Worm (Caenorhabditis elegans) whole organism, midembryonic: ENCODE data around the gene F49E10.2.

Experiments used
- T22C8.4 ChIP-seq: fragments of 200-800 bp; sonication (Bioruptor generic); IDR thresholded peaks from 2 replicates; pipeline ENCODE4 v1.3.6; 2022; ENCODE audit warnings: missing genetic modification characterization, missing compliant biosample characterization
- cog-1 ChIP-seq: sonication (generic microtip); optimal IDR thresholded peaks from 2 replicates; lab custom pipeline; 2016; ENCODE audit warnings: missing genetic modification characterization, missing compliant biosample characterization
- flt-1 ChIP-seq: fragments of 200-800 bp; sonication (Bioruptor generic); IDR thresholded peaks from 2 replicates; pipeline ENCODE4 v1.3.6; 2022; ENCODE audit warnings: missing genetic modification characterization, missing compliant biosample characterization
- klf-2 ChIP-seq: fragments of 200-800 bp; sonication (Bioruptor generic); conservative IDR thresholded peaks from 2 replicates; pipeline ENCODE4 v1.3.6; 2022; ENCODE audit warnings: missing genetic modification reagents, missing genetic modification characterization, missing compliant biosample characterization
- med-1 ChIP-seq: sonication (generic microtip); optimal IDR thresholded peaks from 2 replicates; lab custom pipeline; 2017; ENCODE audit warnings: missing genetic modification characterization, mild to moderate bottlenecking, missing compliant biosample characterization, antibody characterized with exemption, missing genetic modification reagents; ENCODE audit not compliant: insufficient read depth
- ref-1 ChIP-seq: fragments of 200-800 bp; sonication (Bioruptor generic); conservative IDR thresholded peaks from 2 replicates; pipeline ENCODE4 v1.3.6; 2022; ENCODE audit warnings: missing genetic modification reagents, missing genetic modification characterization, missing compliant biosample characterization
- tab-1 ChIP-seq: fragments of 200-800 bp; sonication (Bioruptor generic); IDR thresholded peaks from 2 replicates; pipeline ENCODE4 v1.3.6; 2022; ENCODE audit warnings: missing genetic modification characterization, missing compliant biosample characterization
- ztf-23 ChIP-seq: fragments of 200-800 bp; sonication (Bioruptor generic); IDR thresholded peaks from 2 replicates; pipeline ENCODE4 v1.3.6; 2022; ENCODE audit warnings: missing genetic modification reagents, missing genetic modification characterization, missing compliant biosample characterization
- ztf-29 ChIP-seq: fragments of 200-800 bp; sonication (Bioruptor generic); IDR thresholded peaks from 2 replicates; pipeline ENCODE4 v1.3.6; 2022; ENCODE audit warnings: missing genetic modification reagents, missing genetic modification characterization, missing compliant biosample characterization

F49E10.2 gene

ce11 chrX:5890080-5890479, at the start of gene F49E10.2:
F49E10.2 (plus strand) TSS chrX:5890380.
- TF ChIP-seq T22C8.4 (GFP tag; lab: Robert Waterston, UW) (no peak), ztf-29 (no peak), ref-1 (no peak), klf-2 (no peak), tab-1 (GFP tag; lab: Robert Waterston, UW) (no peak), flt-1 (GFP tag; lab: Robert Waterston, UW) (no peak), med-1 (GFP tag; lab: Kevin White, UChicago) (no peak), cog-1 (no peak), ztf-23 (GFP tag; lab: Robert Waterston, UW) (no peak)

- peak; percentile 86 for TF ChIP-seq ztf-23 (GFP tag; lab: Robert Waterston, UW)
- TF ChIP-seq ztf-29, result no peak
- TF ChIP-seq ref-1, result no peak
- TF ChIP-seq klf-2, result no peak
- TF ChIP-seq tab-1 (GFP tag; lab: Robert Waterston, UW), result no peak
- TF ChIP-seq cog-1, result peak; percentile 95
- 0 out of 2 replicates have a peak, but pooled peaks have one; percentile 30 for TF ChIP-seq T22C8.4 (GFP tag; lab: Robert Waterston, UW)
- TF ChIP-seq flt-1 (GFP tag; lab: Robert Waterston, UW), result peak; percentile 78
- no peak for TF ChIP-seq med-1 (GFP tag; lab: Kevin White, UChicago)
Observed at ce11 chrX:5841060-5841642, 49.0 kb upstream of the F49E10.2 start, which contains the start of gene puf-9. puf-9 (plus strand) TSS chrX:5841592.

ce11 chrX:5847268-5847667, 42.9 kb upstream of the F49E10.2 start:
- TF ChIP-seq klf-2, result no peak
- no peak for TF ChIP-seq T22C8.4 (GFP tag; lab: Robert Waterston, UW)
- no peak for TF ChIP-seq ref-1
- no peak for TF ChIP-seq flt-1 (GFP tag; lab: Robert Waterston, UW)
- no peak for TF ChIP-seq med-1 (GFP tag; lab: Kevin White, UChicago)
- TF ChIP-seq tab-1 (GFP tag; lab: Robert Waterston, UW), result peak; percentile 57; the same call in 1 of the 2 replicates

DNA sequence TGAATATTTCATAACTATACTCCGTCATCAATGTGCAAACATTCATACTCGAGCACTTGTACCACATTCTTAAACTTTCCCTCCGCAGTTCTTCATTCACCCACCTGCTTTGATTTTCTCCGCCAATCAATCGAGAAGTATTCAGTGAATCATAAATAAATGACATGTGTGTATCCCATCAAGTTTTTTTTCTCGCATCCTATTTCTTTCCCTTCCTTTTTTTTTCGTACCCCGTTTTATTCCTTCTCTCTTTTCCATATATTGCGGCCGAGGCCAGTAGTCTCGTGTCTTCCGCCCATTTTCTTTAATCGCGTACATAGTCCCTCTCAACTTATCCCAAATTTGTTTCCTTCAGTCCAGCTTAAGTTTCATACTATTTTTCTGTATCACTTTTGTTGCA, 41.5 kb upstream of the F49E10.2 start, which contains the start of gene atat-2:
Gene atat-2, plus strand, starts transcription at position 398 of the 400 bp plus-strand sequence.
- TF ChIP-seq klf-2, result no peak
- TF ChIP-seq ref-1, result no peak

- TF ChIP-seq klf-2 (no peak), ref-1 (no peak), ztf-23 (GFP tag; lab: Robert Waterston, UW) (no peak), flt-1 (GFP tag; lab: Robert Waterston, UW) (no peak), ztf-29 (no peak), cog-1 (no peak), med-1 (GFP tag; lab: Kevin White, UChicago) (no peak), T22C8.4 (GFP tag; lab: Robert Waterston, UW) (no peak), tab-1 (GFP tag; lab: Robert Waterston, UW) (no peak)
Observed at ce11 chrX:5850472-5850871, 39.7 kb upstream of the F49E10.2 start.

DNA sequence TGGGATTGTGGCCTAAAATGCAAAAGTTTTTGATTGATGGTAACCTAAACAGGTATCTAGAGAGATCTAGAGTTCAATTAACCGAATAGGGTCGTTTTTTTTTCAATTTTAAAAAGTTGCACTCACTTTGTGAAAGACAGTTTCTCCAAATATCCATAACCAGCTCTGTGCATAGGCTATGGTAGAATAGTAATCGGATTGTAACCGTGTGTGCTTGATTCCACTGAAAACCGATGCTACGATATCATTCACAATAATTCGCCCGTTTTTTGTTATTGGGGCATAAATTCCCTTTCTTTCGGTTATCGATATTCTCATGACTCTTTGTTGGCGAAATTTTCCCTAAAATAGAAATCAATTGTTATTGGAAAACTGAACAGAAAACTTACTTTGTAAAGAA, 38.1 kb upstream of the F49E10.2 start:
- no peak for TF ChIP-seq cog-1
- TF ChIP-seq tab-1 (GFP tag; lab: Robert Waterston, UW), result no peak
- TF ChIP-seq ztf-29, result no peak
- TF ChIP-seq klf-2, result no peak
- TF ChIP-seq med-1 (GFP tag; lab: Kevin White, UChicago), result no peak
- TF ChIP-seq flt-1 (GFP tag; lab: Robert Waterston, UW), result no peak
- TF ChIP-seq T22C8.4 (GFP tag; lab: Robert Waterston, UW), result no peak
- TF ChIP-seq ref-1, result no peak
- TF ChIP-seq ztf-23 (GFP tag; lab: Robert Waterston, UW), result no peak

DNA sequence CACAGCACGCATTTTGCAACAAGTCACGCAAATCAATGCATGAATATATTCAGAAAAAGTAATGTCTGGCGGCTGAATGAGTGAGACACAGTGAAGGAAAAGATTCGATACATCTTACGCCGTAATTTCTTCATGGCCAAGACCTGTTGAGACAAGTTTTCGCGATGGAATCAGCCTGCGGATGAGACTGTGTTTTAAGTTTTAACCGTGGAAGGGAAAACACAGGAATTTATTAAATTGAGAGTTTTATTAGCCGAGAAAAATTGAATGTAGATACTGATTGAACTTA, 36.1 kb upstream of the F49E10.2 start, which contains the start of gene hog-1:
Gene hog-1, minus strand, starts transcription at position 101 of the 289 bp plus-strand sequence.
- TF ChIP-seq ztf-23 (GFP tag; lab: Robert Waterston, UW) (no peak), ref-1 (no peak), klf-2 (no peak)

ce11 chrX:5854452-5855234, 35.5 kb upstream of the F49E10.2 start:
- TF ChIP-seq ztf-29, result no peak
- 0 out of 2 replicates have a peak, but pooled peaks have one; percentile 16 for TF ChIP-seq T22C8.4 (GFP tag; lab: Robert Waterston, UW)

- TF ChIP-seq tab-1 (GFP tag; lab: Robert Waterston, UW) (no peak), ref-1 (no peak), ztf-29 (no peak), T22C8.4 (GFP tag; lab: Robert Waterston, UW) (no peak), cog-1 (no peak), klf-2 (no peak), ztf-23 (GFP tag; lab: Robert Waterston, UW) (no peak), flt-1 (GFP tag; lab: Robert Waterston, UW) (no peak), med-1 (GFP tag; lab: Kevin White, UChicago) (no peak)
Observed at ce11 chrX:5859161-5859560, 31.0 kb upstream of the F49E10.2 start.

- TF ChIP-seq ztf-23 (GFP tag; lab: Robert Waterston, UW), result no peak
- no peak for TF ChIP-seq T22C8.4 (GFP tag; lab: Robert Waterston, UW)
- TF ChIP-seq med-1 (GFP tag; lab: Kevin White, UChicago), result no peak
- TF ChIP-seq ref-1, result no peak
- no peak for TF ChIP-seq cog-1
- no peak for TF ChIP-seq klf-2
- no peak for TF ChIP-seq ztf-29
- no peak for TF ChIP-seq tab-1 (GFP tag; lab: Robert Waterston, UW)
- no peak for TF ChIP-seq flt-1 (GFP tag; lab: Robert Waterston, UW)
Observed at ce11 chrX:5862408-5862807, 27.8 kb upstream of the F49E10.2 start, which contains the start of gene ctbp-1. ctbp-1 (plus strand) TSS chrX:5862708.
